Worm (Caenorhabditis elegans): ENCODE data around the gene sri-20.

ce11 chrV:10320101-10320761 lies 48.1 kb upstream of the sri-20 start, which contains the start of the genes gna-1 and B0024.13:
- TF ChIP-seq F39B2.1 (GFP tag; IDR thresholded peaks at IDR 0.05) (no peak), B0261.1 (tag; optimal IDR thresholded peaks at IDR 0.05) (no peak), snpc-1.1 (tag; optimal IDR thresholded peaks at IDR 0.05; ENCODE audit: insufficient read depth) (no peak), efl-1 (GFP tag; optimal IDR thresholded peaks at IDR 0.05) (no peak), Y56A3A.18 (GFP tag; IDR thresholded peaks at IDR 0.05) (no peak), him-1 (tag; optimal IDR thresholded peaks at IDR 0.05) (no peak), nhr-90 (tag; optimal IDR thresholded peaks at IDR 0.05) (no peak), let-526 (GFP tag; IDR thresholded peaks at IDR 0.05) (no peak), ccch-3 (GFP tag; optimal IDR thresholded peaks at IDR 0.05) (peak; percentile 24), cebp-1 (GFP tag; IDR thresholded peaks at IDR 0.05) (no peak), cebp-1 (tag; optimal IDR thresholded peaks at IDR 0.05) (no peak), snpc-4 (GFP tag; optimal IDR thresholded peaks at IDR 0.05) (no peak), snpc-4 (tag; optimal IDR thresholded peaks at IDR 0.05) (peak in 2 of 4 experiments; percentile 10 to 39)
